Worm (Caenorhabditis elegans): ENCODE data around the gene sdc-2.

DNA sequence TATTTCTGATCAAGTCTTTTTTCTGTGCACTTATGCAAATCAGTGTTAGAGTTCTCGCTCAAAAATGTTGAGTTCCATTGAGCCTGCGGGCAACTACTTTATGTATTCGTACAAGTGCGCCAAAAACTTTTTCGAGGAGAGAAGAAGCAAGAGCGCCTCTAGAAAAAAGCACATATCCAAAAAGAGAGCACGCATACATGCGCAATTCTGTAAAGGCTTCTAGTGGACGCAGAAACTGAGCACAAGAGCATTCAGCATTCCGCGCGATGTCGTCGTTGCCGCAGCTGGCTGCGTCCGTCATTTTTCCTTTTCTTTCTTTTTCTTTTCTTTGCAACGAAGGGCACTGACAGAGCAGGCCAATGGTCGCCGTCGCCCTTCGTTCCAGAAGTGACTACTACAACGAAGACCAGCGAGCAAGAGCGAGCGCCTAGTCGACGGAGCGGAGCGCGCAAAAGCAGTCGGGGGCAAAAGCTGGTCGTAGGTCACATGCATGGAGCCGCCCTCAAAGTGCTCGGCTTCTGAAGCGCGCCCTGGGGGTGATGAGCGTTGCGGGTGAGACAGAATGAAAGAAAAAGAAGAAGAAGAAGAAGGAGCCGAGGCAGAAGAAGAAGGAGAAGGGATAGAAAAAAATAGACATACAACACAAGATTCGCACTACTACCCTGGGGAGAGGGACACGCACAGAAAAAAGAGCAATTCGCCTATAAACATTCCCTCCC lies 49.4 kb upstream of the sdc-2 start:
- TF ChIP-seq F13H6.1 (tag; optimal IDR thresholded peaks at IDR 0.05) (no peak), tbx-2 (tag; optimal IDR thresholded peaks at IDR 0.05) (peak; percentile 65), pros-1 (tag; optimal IDR thresholded peaks at IDR 0.05) (no peak), ceh-2 (tag; optimal IDR thresholded peaks at IDR 0.05) (no peak), pag-3 (tag; optimal IDR thresholded peaks at IDR 0.05; ENCODE audit: borderline replicate concordance) (no peak), ama-1 (optimal IDR thresholded peaks at IDR 0.05) (no peak), C08G9.2 (tag; optimal IDR thresholded peaks at IDR 0.05) (peak; percentile 22), pha-4 (tag; optimal IDR thresholded peaks at IDR 0.05) (no peak), hlh-8 (tag; optimal IDR thresholded peaks at IDR 0.05) (no peak), hlh-6 (tag; optimal IDR thresholded peaks at IDR 0.05) (peak; percentile 20), lin-11 (tag; optimal IDR thresholded peaks at IDR 0.05) (no peak), unc-3 (GFP tag; conservative IDR thresholded peaks at IDR 0.05) (no peak), unc-3 (tag; optimal IDR thresholded peaks at IDR 0.05) (peak; percentile 67), fkh-10 (GFP tag; optimal IDR thresholded peaks at IDR 0.05) (no peak), unc-55 (GFP tag; optimal IDR thresholded peaks at IDR 0.05) (no peak)

Measured in whole organism, late embryonic.